Worm (Caenorhabditis elegans): ENCODE measurements around the gene adt-3.

adt-3 gene

DNA sequence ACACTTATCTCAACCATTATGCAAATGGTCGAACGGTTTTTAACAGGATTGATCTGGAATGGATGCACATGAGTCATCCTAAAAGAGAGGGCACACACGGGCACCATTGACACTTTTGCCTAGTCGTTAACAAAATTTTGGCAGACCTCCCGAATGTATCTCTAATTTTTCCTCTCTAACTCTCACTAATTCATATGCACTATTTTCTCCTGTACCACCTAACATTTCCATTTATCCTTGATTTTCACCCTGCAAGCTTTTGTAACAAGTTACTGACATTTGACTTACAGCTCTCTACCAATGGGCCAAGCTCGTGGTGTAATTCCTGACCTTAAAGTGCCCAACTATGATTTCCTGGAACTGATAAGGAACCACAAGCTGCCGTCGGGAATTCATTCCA is 14.4 kb upstream of the adt-3 start, which contains the start of gene T22B2.3:
T22B2.3 (plus strand) TSS at position 301 of the 400 bp plus-strand sequence.
- TF ChIP-seq nhr-76 (tag; optimal IDR thresholded peaks at IDR 0.05) (no peak), elt-1 (tag; optimal IDR thresholded peaks at IDR 0.05; ENCODE audit: borderline replicate concordance, insufficient read depth) (no peak), nhr-12 (tag; optimal IDR thresholded peaks at IDR 0.05) (no peak), ceh-39 (tag; optimal IDR thresholded peaks at IDR 0.05) (no peak), sem-2 (GFP tag; optimal IDR thresholded peaks at IDR 0.05) (no peak)

DNA sequence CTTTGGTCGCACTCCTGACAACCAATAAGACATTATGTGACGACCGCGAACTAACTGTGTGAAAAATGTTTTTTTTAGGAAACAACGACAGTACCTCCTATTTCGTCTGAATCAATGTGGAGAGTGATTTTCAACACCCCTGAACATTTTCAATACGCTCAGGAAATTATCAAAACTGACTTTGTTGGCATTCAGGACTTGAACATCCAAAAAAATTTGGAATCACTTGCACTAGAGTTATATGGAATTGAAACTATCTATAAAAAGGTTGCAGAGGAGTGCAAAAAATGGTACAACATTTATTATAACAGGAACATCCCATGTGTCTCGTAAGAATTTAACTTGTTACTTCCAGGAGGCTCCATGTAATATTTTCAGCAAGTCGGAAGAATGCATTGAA is 13.3 kb upstream of the adt-3 start:
- TF ChIP-seq lin-32 (GFP tag; optimal IDR thresholded peaks at IDR 0.05) (no peak), ceh-83 (GFP tag; optimal IDR thresholded peaks at IDR 0.05) (no peak), mls-2 (tag; optimal IDR thresholded peaks at IDR 0.05) (no peak), cnd-1 (tag; optimal IDR thresholded peaks at IDR 0.05) (no peak)

DNA sequence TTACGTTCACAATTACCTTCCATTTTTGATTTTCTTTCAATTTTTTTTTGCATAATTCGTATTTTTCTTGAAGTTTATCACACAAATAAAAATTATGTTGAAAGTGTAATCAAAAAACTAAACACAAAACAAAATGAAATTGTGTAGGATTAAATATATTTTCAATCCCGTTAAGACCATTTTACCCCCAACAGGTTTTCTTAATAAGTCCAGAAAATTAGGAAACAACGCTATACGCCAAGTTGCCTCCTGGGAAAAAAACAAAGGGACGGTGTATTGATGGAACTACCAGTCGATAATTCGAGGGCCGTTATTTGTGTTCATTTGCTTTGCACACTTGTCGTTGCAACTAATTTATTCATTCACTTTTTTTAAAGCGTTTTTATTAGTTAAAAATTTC is 11.8 kb upstream of the adt-3 start:
- TF ChIP-seq nhr-12 (tag; optimal IDR thresholded peaks at IDR 0.05) (no peak), blmp-1 (tag; optimal IDR thresholded peaks at IDR 0.05) (no peak), nhr-237 (tag; optimal IDR thresholded peaks at IDR 0.05) (no peak), drap-1 (GFP tag; optimal IDR thresholded peaks at IDR 0.05) (no peak), nhr-2 (tag; optimal IDR thresholded peaks at IDR 0.05) (no peak), snpc-4 (tag; optimal IDR thresholded peaks at IDR 0.05) (no peak), ceh-39 (tag; optimal IDR thresholded peaks at IDR 0.05) (no peak), lin-13 (tag; optimal IDR thresholded peaks at IDR 0.05) (no peak), unc-39 (tag; optimal IDR thresholded peaks at IDR 0.05) (no peak), bed-3 (GFP tag; optimal IDR thresholded peaks at IDR 0.05) (no peak), nhr-28 (tag; optimal IDR thresholded peaks at IDR 0.05) (no peak), M03D4.4 (tag; optimal IDR thresholded peaks at IDR 0.05) (no peak), sem-2 (GFP tag; optimal IDR thresholded peaks at IDR 0.05) (no peak)

DNA sequence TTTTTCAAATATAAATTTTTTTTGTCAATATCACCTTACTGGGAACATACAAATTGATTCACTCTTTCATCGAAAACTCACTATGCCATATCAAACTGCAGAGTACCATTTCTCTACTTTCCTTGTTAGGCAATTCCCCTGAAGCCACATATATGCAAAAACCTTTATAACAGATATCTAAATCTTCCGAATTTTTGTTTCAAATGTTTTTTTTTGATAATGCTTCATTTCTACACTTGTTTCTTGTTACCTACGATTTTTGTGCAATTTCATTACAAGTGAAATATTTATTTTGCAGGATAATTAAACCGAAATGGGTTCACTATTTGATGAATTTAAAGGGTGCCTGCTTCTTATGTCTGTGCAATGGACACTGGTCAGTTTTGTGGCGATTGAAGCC is 11.3 kb upstream of the adt-3 start, which contains the start of gene T22B2.2:
T22B2.2 (plus strand) TSS at position 301 of the 400 bp plus-strand sequence.
- TF ChIP-seq nhr-28 (tag; optimal IDR thresholded peaks at IDR 0.05) (no peak), tbx-8 (GFP tag; optimal IDR thresholded peaks at IDR 0.05) (no peak), bed-3 (GFP tag; optimal IDR thresholded peaks at IDR 0.05) (no peak), nhr-2 (tag; optimal IDR thresholded peaks at IDR 0.05) (no peak), ceh-43 (GFP tag; optimal IDR thresholded peaks at IDR 0.05) (no peak)

DNA sequence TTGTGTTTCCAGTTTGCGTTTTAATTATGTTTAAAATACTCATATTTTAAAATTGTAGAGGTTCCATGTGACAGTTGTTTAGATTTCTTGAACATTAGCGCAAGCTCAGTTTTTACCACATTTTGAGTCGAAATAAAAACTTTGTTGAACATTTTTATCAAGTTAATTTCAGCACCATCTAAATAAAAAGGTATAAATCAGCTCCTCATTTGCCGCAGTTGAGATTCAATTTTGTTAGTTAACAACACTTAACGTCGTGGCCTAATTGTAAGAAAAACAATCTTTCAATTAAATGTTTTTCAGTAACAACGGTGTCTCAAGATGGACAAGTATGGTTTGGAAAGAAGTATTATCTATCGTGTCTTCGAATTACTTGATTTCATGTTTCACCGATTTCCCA is 10.7 kb upstream of the adt-3 start:
- TF ChIP-seq zip-8 (tag; optimal IDR thresholded peaks at IDR 0.05) = no peak
- TF ChIP-seq lin-13 (tag; optimal IDR thresholded peaks at IDR 0.05) = no peak
- no peak for TF ChIP-seq unc-62 (GFP tag; optimal IDR thresholded peaks at IDR 0.05)
- TF ChIP-seq bed-3 (GFP tag; optimal IDR thresholded peaks at IDR 0.05) = no peak
- no peak for TF ChIP-seq unc-120 (tag; optimal IDR thresholded peaks at IDR 0.05; ENCODE audit: poor library complexity, severe bottlenecking)

DNA sequence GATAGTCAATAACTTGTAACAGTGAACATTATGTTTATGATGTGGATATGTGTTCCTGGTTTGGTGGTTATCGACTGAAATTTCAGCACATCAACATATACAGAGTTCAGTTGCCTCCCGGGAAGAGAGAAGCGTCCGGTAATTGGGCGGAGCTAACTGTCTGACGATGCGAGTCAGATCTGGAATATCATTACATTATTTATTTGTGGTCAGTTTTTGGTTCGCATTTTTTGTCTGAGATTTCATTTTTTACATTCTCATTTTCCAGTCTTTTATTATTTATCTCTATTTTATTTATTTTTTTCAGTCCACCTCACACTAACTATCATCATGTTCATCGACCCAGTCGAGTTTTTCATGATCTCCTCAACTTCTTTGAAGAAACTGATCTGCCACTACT is 5.7 kb upstream of the adt-3 start, which contains the start of gene T22B2.1:
T22B2.1 (plus strand) TSS at position 301 of the 400 bp plus-strand sequence.
- TF ChIP-seq unc-120 (tag; optimal IDR thresholded peaks at IDR 0.05; ENCODE audit: poor library complexity, severe bottlenecking) (no peak), nhr-237 (tag; optimal IDR thresholded peaks at IDR 0.05) (no peak), elt-3 (tag; optimal IDR thresholded peaks at IDR 0.05) (no peak), unc-62 (GFP tag; optimal IDR thresholded peaks at IDR 0.05) (no peak), mls-2 (tag; optimal IDR thresholded peaks at IDR 0.05) (no peak), blmp-1 (tag; optimal IDR thresholded peaks at IDR 0.05) (no peak), nhr-12 (tag; optimal IDR thresholded peaks at IDR 0.05) (no peak), pha-4 (tag; optimal IDR thresholded peaks at IDR 0.05) (no peak), ceh-39 (tag; optimal IDR thresholded peaks at IDR 0.05) (no peak), nhr-28 (tag; optimal IDR thresholded peaks at IDR 0.05) (no peak), sem-2 (GFP tag; optimal IDR thresholded peaks at IDR 0.05) (no peak), ceh-83 (GFP tag; optimal IDR thresholded peaks at IDR 0.05) (no peak), hlh-1 (tag; optimal IDR thresholded peaks at IDR 0.05) (no peak), ham-2 (GFP tag; optimal IDR thresholded peaks at IDR 0.05) (no peak), ceh-43 (GFP tag; optimal IDR thresholded peaks at IDR 0.05) (no peak), M03D4.4 (tag; optimal IDR thresholded peaks at IDR 0.05) (no peak), tbx-8 (GFP tag; optimal IDR thresholded peaks at IDR 0.05) (no peak)

Data from whole organism, mixed stage, embryonic.